Worm (Caenorhabditis elegans) whole organism, young adult: ENCODE measurements around the gene ceh-14.

Experiments
- B0035.1 ChIP-seq: sonication (generic microtip); optimal IDR thresholded peaks from 2 replicates; lab custom pipeline; 2016; ENCODE audit warnings: missing genetic modification characterization, mild to moderate bottlenecking, missing compliant biosample characterization, missing genotype, missing genetic modification reagents
- B0261.1 ChIP-seq: sonication (generic microtip); optimal IDR thresholded peaks from 2 replicates; lab custom pipeline; 2016; ENCODE audit warnings: mild to moderate bottlenecking, missing genetic modification characterization, moderate library complexity, missing compliant biosample characterization
- ama-1 ChIP-seq, 3 experiments: fragments of 150-350 bp in 1 of 3; sonication (generic microtip) in 2 of 3; optimal IDR thresholded peaks; 2 replicates each; lab custom pipeline; 2014 to 2018; ENCODE audit warnings: missing biosample characterization in 2 of 3, missing genetic modification characterization in 2 of 3, missing genetic modification reagents in 2 of 3
- ceh-79 ChIP-seq: sonication (generic microtip); optimal IDR thresholded peaks from 2 replicates; lab custom pipeline; 2017; ENCODE audit warnings: mild to moderate bottlenecking, missing genetic modification characterization, missing compliant biosample characterization
- chd-7 ChIP-seq: sonication (generic microtip); optimal IDR thresholded peaks from 2 replicates; lab custom pipeline; 2016; ENCODE audit warnings: mild to moderate bottlenecking, missing genetic modification characterization, moderate library complexity, missing compliant biosample characterization
- die-1 ChIP-seq: sonication (generic microtip); optimal IDR thresholded peaks from 2 replicates; lab custom pipeline; 2016; ENCODE audit warnings: missing genotype, mild to moderate bottlenecking, missing genetic modification characterization, missing compliant biosample characterization
- ets-4 ChIP-seq: fragments of 200-800 bp; sonication (Bioruptor generic); optimal IDR thresholded peaks from 2 replicates; lab custom pipeline; 2018; ENCODE audit warnings: mild to moderate bottlenecking, missing genetic modification characterization, missing compliant biosample characterization
- hrde-1 ChIP-seq: sonication (generic microtip); optimal IDR thresholded peaks from 2 replicates; lab custom pipeline; 2016; ENCODE audit warnings: missing genetic modification characterization, mild to moderate bottlenecking, missing compliant biosample characterization, moderate library complexity, missing genotype, missing genetic modification reagents, borderline replicate concordance
- nhr-90 ChIP-seq: sonication (generic microtip); optimal IDR thresholded peaks from 2 replicates; lab custom pipeline; 2016; ENCODE audit warnings: missing genotype, mild to moderate bottlenecking, missing genetic modification characterization, missing compliant biosample characterization
- snpc-4 ChIP-seq, 5 experiments: fragments of 150-350 bp in 1 of 5; sonication (generic microtip) in 4 of 5; optimal IDR thresholded peaks; 2 replicates each; lab custom pipeline; 2014 to 2018; ENCODE audit warnings: missing genetic modification characterization in 5 of 5, missing biosample characterization in 3 of 5, antibody characterized with exemption in 2 of 5, mild to moderate bottlenecking in 2 of 5, missing compliant biosample characterization in 2 of 5, missing genotype in 2 of 5, moderate library complexity in 2 of 5, missing genetic modification reagents in 1 of 5
- unc-130 ChIP-seq: sonication (generic microtip); optimal IDR thresholded peaks from 2 replicates; lab custom pipeline; 2016; ENCODE audit warnings: missing genetic modification reagents, missing genetic modification characterization, missing compliant biosample characterization
- unc-62 ChIP-seq: fragments of 150-350 bp; optimal IDR thresholded peaks from 2 replicates; lab custom pipeline; 2014; ENCODE audit warnings: missing biosample characterization, missing genetic modification reagents, missing genetic modification characterization

DNA sequence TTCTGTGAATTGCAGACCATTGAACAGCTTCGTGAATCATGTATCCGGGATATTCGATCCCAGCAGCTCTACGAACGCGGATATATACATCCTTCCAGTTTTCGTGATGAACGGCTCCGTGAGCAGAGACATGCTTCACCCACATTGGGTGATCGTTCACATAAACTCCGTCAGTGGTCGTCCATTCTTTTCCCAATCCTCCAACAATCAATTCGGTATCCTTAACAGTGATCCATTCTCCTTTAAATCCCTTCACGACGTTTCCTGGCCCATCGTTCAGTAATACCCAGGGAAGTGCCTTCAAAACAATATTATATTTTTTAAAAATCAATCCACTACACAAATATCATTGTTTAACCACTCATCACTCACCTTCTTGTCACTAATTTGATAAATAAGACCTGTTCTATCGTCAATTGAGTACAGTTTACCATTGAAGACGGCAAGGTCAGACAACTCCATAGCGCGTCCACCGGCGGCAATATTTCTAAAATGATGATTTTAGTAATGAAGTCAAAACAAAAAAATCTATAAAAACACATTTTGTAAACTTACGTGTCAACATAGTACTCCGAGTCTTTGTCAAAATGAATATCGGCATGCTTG lies 36.3 kb upstream of the ceh-14 start:
- TF ChIP-seq B0261.1 (tag; lab: Kevin White, UChicago) (no peak), ceh-79 (tag; lab: Kevin White, UChicago) (no peak), unc-62 (no peak), B0035.1 (no peak), chd-7 (no peak), ama-1 (optimal IDR thresholded peaks at IDR 0.05; lab: Kevin White, UChicago) (no peak), ama-1 (GFP tag; optimal IDR thresholded peaks at IDR 0.05; lab: Kevin White, UChicago) (no peak), ets-4 (GFP tag; lab: Kevin White, UChicago) (no peak), nhr-90 (tag; lab: Kevin White, UChicago) (no peak), snpc-4 (GFP tag; optimal IDR thresholded peaks at IDR 0.05; lab: Kevin White, UChicago) (no peak), snpc-4 (tag; optimal IDR thresholded peaks at IDR 0.05; lab: Kevin White, UChicago) (no peak), unc-130 (GFP tag; lab: Kevin White, UChicago) (no peak), hrde-1 (tag; lab: Kevin White, UChicago) (no peak), die-1 (tag; lab: Kevin White, UChicago) (no peak)
